Fruit fly (Drosophila melanogaster) whole organism, embryonic: ENCODE measurements around the gene lili.

Experiments
- Atf3 ChIP-seq: fragments of 200-800 bp; sonication (Bioruptor generic); optimal IDR thresholded peaks from 3 replicates; lab custom pipeline; 2016; ENCODE audit warnings: missing biosample characterization, missing genetic modification characterization
- B-H2 ChIP-seq: fragments of 200-800 bp; sonication (Bioruptor generic); optimal IDR thresholded peaks from 2 replicates; lab custom pipeline; 2018; ENCODE audit warnings: missing biosample characterization, mild to moderate bottlenecking, missing genetic modification characterization
- CG10565 ChIP-seq: fragments of 200-800 bp; sonication (Bioruptor generic); optimal IDR thresholded peaks from 3 replicates; lab custom pipeline; 2016; ENCODE audit warnings: missing biosample characterization, mild to moderate bottlenecking, missing genetic modification characterization
- CG17612 ChIP-seq: fragments of 200-800 bp; sonication (Bioruptor generic); IDR thresholded peaks from 2 replicates; pipeline ENCODE4 v1.3.6; 2022; ENCODE audit warnings: missing biosample characterization, missing genetic modification characterization
- CG18262 ChIP-seq: fragments of 200-800 bp; optimal IDR thresholded peaks from 3 replicates; lab custom pipeline; 2019; ENCODE audit warnings: missing biosample characterization, mild to moderate bottlenecking, missing genetic modification characterization, moderate library complexity
- CG2120 ChIP-seq: fragments of 200-800 bp; sonication (Bioruptor generic); optimal IDR thresholded peaks from 3 replicates; lab custom pipeline; 2016; ENCODE audit warnings: missing biosample characterization, missing genetic modification characterization
- CG2889 ChIP-seq: fragments of 200-800 bp; sonication (Bioruptor generic); IDR thresholded peaks from 3 replicates; pipeline ENCODE4 v1.3.6; 2022; ENCODE audit warnings: missing biosample characterization, missing genetic modification characterization
- CG3726 ChIP-seq: fragments of 200-800 bp; sonication (Bioruptor generic); IDR thresholded peaks from 3 replicates; pipeline ENCODE4, ENCODE4 v1.3.6; 2022; ENCODE audit warnings: missing biosample characterization, missing genetic modification characterization
- CG3995 ChIP-seq: fragments of 200-800 bp; sonication (Bioruptor generic); optimal IDR thresholded peaks from 3 replicates; lab custom pipeline; 2016; ENCODE audit warnings: missing biosample characterization, missing genetic modification characterization
- CG4617 ChIP-seq: fragments of 200-800 bp; sonication (Bioruptor generic); optimal IDR thresholded peaks from 3 replicates; lab custom pipeline; 2016; ENCODE audit warnings: missing biosample characterization, missing genetic modification characterization, borderline replicate concordance
- CG4730 ChIP-seq: fragments of 200-800 bp; sonication (Bioruptor generic); IDR thresholded peaks from 2 replicates; pipeline ENCODE4 v1.3.6; 2022; ENCODE audit warnings: missing biosample characterization, missing genetic modification characterization
- CG6254 ChIP-seq: fragments of 200-800 bp; sonication (Bioruptor generic); optimal IDR thresholded peaks from 3 replicates; lab custom pipeline; 2017; ENCODE audit warnings: mild to moderate bottlenecking, missing biosample characterization, missing genetic modification reagents, missing genetic modification characterization
- CG6765 ChIP-seq: fragments of 200-800 bp; sonication (Bioruptor generic); optimal IDR thresholded peaks from 3 replicates; lab custom pipeline; 2017; ENCODE audit warnings: missing biosample characterization, mild to moderate bottlenecking, missing genetic modification characterization
- CG8281 ChIP-seq: fragments of 200-800 bp; sonication (Bioruptor generic); optimal IDR thresholded peaks from 2 replicates; lab custom pipeline; 2018; ENCODE audit warnings: missing biosample characterization, mild to moderate bottlenecking, missing genetic modification characterization, moderate library complexity
- CG8290 ChIP-seq, 3 experiments: fragments of 200-800 bp; sonication (Bioruptor generic); optimal IDR thresholded peaks; 2 replicates each; lab custom pipeline; 2016 to 2019; ENCODE audit warnings: missing biosample characterization in 3 of 3, missing genetic modification characterization in 3 of 3, mild to moderate bottlenecking in 2 of 3, moderate library complexity in 1 of 3
- CG9727 ChIP-seq: fragments of 200-800 bp; sonication (Bioruptor generic); optimal IDR thresholded peaks from 3 replicates; lab custom pipeline; 2017; ENCODE audit warnings: missing biosample characterization, mild to moderate bottlenecking, missing genetic modification characterization
- Dip3 ChIP-seq: fragments of 200-800 bp; sonication (Bioruptor generic); optimal IDR thresholded peaks from 3 replicates; lab custom pipeline; 2016; ENCODE audit warnings: missing biosample characterization, missing genetic modification characterization
- Ets97D ChIP-seq: fragments of 200-800 bp; sonication (Bioruptor generic); optimal IDR thresholded peaks from 3 replicates; lab custom pipeline; 2016; ENCODE audit warnings: missing biosample characterization, missing genetic modification characterization
- Fer2 ChIP-seq: fragments of 200-800 bp; sonication (Bioruptor generic); optimal IDR thresholded peaks from 2 replicates; lab custom pipeline; 2018; ENCODE audit warnings: missing biosample characterization, mild to moderate bottlenecking, missing genetic modification characterization, moderate library complexity
- HLHmδ ChIP-seq: fragments of 200-800 bp; sonication (Bioruptor generic); optimal IDR thresholded peaks from 2 replicates; lab custom pipeline; 2018; ENCODE audit warnings: missing biosample characterization, mild to moderate bottlenecking, missing genetic modification characterization, moderate library complexity
- HmgD ChIP-seq: fragments of 200-800 bp; sonication (Bioruptor generic); optimal IDR thresholded peaks from 3 replicates; lab custom pipeline; 2016; ENCODE audit warnings: missing biosample characterization, missing genetic modification characterization
- NC2α ChIP-seq: fragments of 200-800 bp; sonication (Bioruptor generic); optimal IDR thresholded peaks from 2 replicates; lab custom pipeline; 2016; ENCODE audit warnings: missing biosample characterization, missing genetic modification characterization
- Sox100B ChIP-seq: fragments of 200-800 bp; sonication (Bioruptor generic); optimal IDR thresholded peaks from 3 replicates; lab custom pipeline; 2018; ENCODE audit warnings: missing biosample characterization, mild to moderate bottlenecking, missing genetic modification characterization
- Spps ChIP-seq: fragments of 200-800 bp; sonication (Bioruptor generic); optimal IDR thresholded peaks from 2 replicates; lab custom pipeline; 2018; ENCODE audit warnings: missing biosample characterization, mild to moderate bottlenecking, missing genetic modification characterization
- ato ChIP-seq: fragments of 200-800 bp; sonication (Bioruptor generic); IDR thresholded peaks from 2 replicates; pipeline ENCODE4 v1.3.6; 2022; ENCODE audit warnings: missing biosample characterization, missing genetic modification characterization; ENCODE audit not compliant: partially characterized antibody
- cg ChIP-seq: fragments of 200-800 bp; sonication (Bioruptor generic); optimal IDR thresholded peaks from 3 replicates; lab custom pipeline; 2019; ENCODE audit warnings: missing biosample characterization, mild to moderate bottlenecking, missing genetic modification characterization, moderate library complexity
- croc ChIP-seq: fragments of 200-800 bp; sonication (Bioruptor generic); conservative IDR thresholded peaks from 3 replicates; pipeline ENCODE4 v1.3.6; 2022; ENCODE audit warnings: missing biosample characterization, missing genetic modification characterization
- crp ChIP-seq, 2 experiments: fragments of 200-800 bp; sonication (Bioruptor generic); optimal IDR thresholded peaks; 2 replicates in 1 of 2; 3 replicates in 1 of 2; lab custom pipeline; 2017; ENCODE audit warnings: missing biosample characterization in 2 of 2, missing genetic modification characterization in 2 of 2, mild to moderate bottlenecking in 1 of 2, moderate library complexity in 1 of 2
- dpn ChIP-seq, 2 experiments: fragments of 200-800 bp; sonication (Bioruptor generic); optimal IDR thresholded peaks; 3 replicates each; lab custom pipeline; 2016; ENCODE audit warnings: missing biosample characterization in 2 of 2, missing genetic modification characterization in 2 of 2
- fu2 ChIP-seq: fragments of 200-800 bp; sonication (Bioruptor generic); optimal IDR thresholded peaks from 2 replicates; lab custom pipeline; 2016; ENCODE audit warnings: missing biosample characterization, missing genetic modification characterization
- gsb-n ChIP-seq: fragments of 200-800 bp; sonication (Bioruptor generic); optimal IDR thresholded peaks from 3 replicates; lab custom pipeline; 2018; ENCODE audit warnings: missing biosample characterization, mild to moderate bottlenecking, missing genetic modification characterization
- kni ChIP-seq: fragments of 200-800 bp; sonication (Bioruptor generic); optimal IDR thresholded peaks from 3 replicates; lab custom pipeline; 2017; ENCODE audit warnings: mild to moderate bottlenecking, missing biosample characterization, missing genetic modification reagents, missing genetic modification characterization
- lola ChIP-seq, 3 experiments: fragments of >200 bp in 2 of 3; fragments of 200-800 bp in 1 of 3; sonication (Bioruptor generic) in 1 of 3; optimal IDR thresholded peaks; 2 replicates each; lab custom pipeline; 2017 to 2019; ENCODE audit warnings: missing biosample characterization in 3 of 3, missing genetic modification characterization in 3 of 3, mild to moderate bottlenecking in 1 of 3, moderate library complexity in 1 of 3
- nmo ChIP-seq: fragments of 200-800 bp; sonication (Bioruptor generic); optimal IDR thresholded peaks from 2 replicates; lab custom pipeline; 2018; ENCODE audit warnings: missing biosample characterization, mild to moderate bottlenecking, missing genetic modification characterization, moderate library complexity
- onecut ChIP-seq: fragments of 200-800 bp; sonication (Bioruptor generic); IDR thresholded peaks from 2 replicates; pipeline ENCODE4 v1.3.6; 2022; ENCODE audit warnings: missing biosample characterization, missing genetic modification characterization
- psq ChIP-seq: fragments of 200-800 bp; sonication (Bioruptor generic); optimal IDR thresholded peaks from 2 replicates; lab custom pipeline; 2017; ENCODE audit warnings: missing biosample characterization, missing genetic modification characterization
- run ChIP-seq: fragments of 200-800 bp; sonication (Bioruptor generic); optimal IDR thresholded peaks from 3 replicates; lab custom pipeline; 2018; ENCODE audit warnings: missing biosample characterization, mild to moderate bottlenecking, missing genetic modification characterization
- sd ChIP-seq: fragments of 200-800 bp; sonication (Bioruptor generic); optimal IDR thresholded peaks from 3 replicates; lab custom pipeline; 2018; ENCODE audit warnings: missing biosample characterization, mild to moderate bottlenecking, missing genetic modification characterization, moderate library complexity
- seq ChIP-seq: fragments of 200-800 bp; sonication (Bioruptor generic); IDR thresholded peaks from 2 replicates; pipeline ENCODE4 v1.3.6; 2022; ENCODE audit warnings: missing biosample characterization, missing genetic modification characterization
- sna ChIP-seq: fragments of 200-800 bp; sonication (Bioruptor generic); IDR thresholded peaks from 2 replicates; pipeline ENCODE4 v1.3.6; 2022; ENCODE audit warnings: missing biosample characterization, missing genetic modification characterization; ENCODE audit not compliant: partially characterized antibody
- sqz ChIP-seq: fragments of 200-800 bp; sonication (Bioruptor generic); optimal IDR thresholded peaks from 3 replicates; lab custom pipeline; 2018; ENCODE audit warnings: missing biosample characterization, mild to moderate bottlenecking, missing genetic modification characterization
- tap ChIP-seq: fragments of 200-800 bp; optimal IDR thresholded peaks from 3 replicates; lab custom pipeline; 2019; ENCODE audit warnings: missing biosample characterization, mild to moderate bottlenecking, missing genetic modification characterization, moderate library complexity
- trem ChIP-seq: fragments of 200-800 bp; optimal IDR thresholded peaks from 3 replicates; lab custom pipeline; 2019; ENCODE audit warnings: missing biosample characterization, mild to moderate bottlenecking, missing genetic modification characterization, moderate library complexity
- twi ChIP-seq: fragments of 200-800 bp; optimal IDR thresholded peaks from 2 replicates; lab custom pipeline; 2019; ENCODE audit warnings: missing biosample characterization, mild to moderate bottlenecking, missing genetic modification characterization, moderate library complexity
- z ChIP-seq: fragments of 200-800 bp; sonication (Bioruptor generic); IDR thresholded peaks from 3 replicates; pipeline ENCODE4 v1.3.6; 2022; ENCODE audit warnings: missing biosample characterization, missing genetic modification characterization
- zen ChIP-seq: fragments of 200-800 bp; sonication (Bioruptor generic); optimal IDR thresholded peaks from 3 replicates; lab custom pipeline; 2018; ENCODE audit warnings: missing biosample characterization, mild to moderate bottlenecking, missing genetic modification characterization, moderate library complexity

lili gene

dm6 chr3R:24768538-24769401 lies 45.0 kb downstream of the lili start, which contains the start of gene CG13631 (continued):
- TF ChIP-seq CG4617 (GFP tag; lab: Kevin White, UChicago) (peak; percentile 83), dpn (GFP tag; optimal IDR thresholded peaks at IDR 0.05; lab: Kevin White, UChicago) (peak; percentile 93 to 94), CG6765 (GFP tag; lab: Kevin White, UChicago) (peak; percentile 9), CG4730 (peak; percentile 87), tap (tag; lab: Kevin White, UChicago) (peak; percentile 93), Atf3 (GFP tag; lab: Kevin White, UChicago) (peak; percentile 96), fu2 (GFP tag; lab: Kevin White, UChicago) (peak; percentile 64), Dip3 (GFP tag; lab: Kevin White, UChicago) (peak; percentile 55), Ets97D (peak; percentile 74), CG17612 (GFP tag; lab: Robert Waterston, UW) (peak; percentile 66; the same call in 1 of the 2 replicates), sna (GFP tag; lab: Robert Waterston, UW) (no peak), croc (GFP tag; lab: Robert Waterston, UW) (peak; percentile 97), CG2120 (GFP tag; lab: Kevin White, UChicago) (peak; percentile 21), CG3726 (GFP tag; lab: Robert Waterston, UW) (peak; percentile 83; the same call in 2 of the 3 replicates), z (GFP tag; lab: Robert Waterston, UW) (no peak; the same call in 2 of the 3 replicates), seq (GFP tag; lab: Robert Waterston, UW) (peak; percentile 87), CG2889 (peak; percentile 69; the same call in 1 of the 3 replicates), B-H2 (GFP tag; lab: Kevin White, UChicago) (no peak), NC2α (peak; percentile 84), Fer2 (tag; lab: Kevin White, UChicago) (peak; percentile 61), psq (GFP tag; lab: Kevin White, UChicago) (peak; percentile 62), zen (peak; percentile 85)

- TF ChIP-seq sd (peak; percentile 70), ato (no peak), run (tag; lab: Kevin White, UChicago) (no peak), trem (tag; lab: Kevin White, UChicago) (peak; percentile 27), gsb-n (tag; lab: Kevin White, UChicago) (peak; percentile 47), Sox100B (GFP tag; lab: Kevin White, UChicago) (peak; percentile 17), crp (GFP tag; optimal IDR thresholded peaks at IDR 0.05; lab: Kevin White, UChicago) (no peak), HmgD (GFP tag; lab: Kevin White, UChicago) (no peak), sqz (GFP tag; lab: Kevin White, UChicago) (peak; percentile 40), onecut (peak; percentile 55), cg (GFP tag; lab: Kevin White, UChicago) (peak; percentile 71), CG3995 (GFP tag; lab: Kevin White, UChicago) (peak; percentile 65), CG8290 (GFP tag; optimal IDR thresholded peaks at IDR 0.05; lab: Kevin White, UChicago) (no peak), CG8290 (tag; optimal IDR thresholded peaks at IDR 0.05; lab: Kevin White, UChicago) (peak in 1 of 2 experiments; percentile 35), CG9727 (GFP tag; lab: Kevin White, UChicago) (no peak), lola (GFP tag; optimal IDR thresholded peaks at IDR 0.05; lab: Kevin White, UChicago) (peak in 1 of 3 experiments; percentile 64), CG4730 (no peak), HLHmδ (peak; percentile 83), twi (tag; lab: Kevin White, UChicago) (peak; percentile 12), CG8281 (no peak), CG18262 (peak; percentile 23), CG10565 (GFP tag; lab: Kevin White, UChicago) (no peak), CG6254 (GFP tag; lab: Kevin White, UChicago) (peak; percentile 47), nmo (GFP tag; lab: Kevin White, UChicago) (peak; percentile 3), kni (GFP tag; lab: Kevin White, UChicago) (peak; percentile 59), Spps (tag; lab: Kevin White, UChicago) (peak; percentile 55)
Observed at dm6 chr3R:24767667-24768340, 46.0 kb downstream of the lili start.
